Fruit fly (Drosophila melanogaster) whole organism, embryonic: ENCODE data around the gene CG17855.
A peak's percentile ranks its signal among the peaks of the same experiment; 100 is the strongest.

Experiments
- CG10654 ChIP-seq: fragments of 200-800 bp; sonication (Bioruptor generic); optimal IDR thresholded peaks from 2 replicates; lab custom pipeline; 2016; ENCODE audit warnings: missing biosample characterization, missing genetic modification characterization
- CG11398 ChIP-seq: fragments of 200-800 bp; sonication (Bioruptor generic); optimal IDR thresholded peaks from 2 replicates; lab custom pipeline; 2016; ENCODE audit warnings: missing biosample characterization, missing genetic modification characterization
- CG12155 ChIP-seq: fragments of 200-800 bp; sonication (Bioruptor generic); optimal IDR thresholded peaks from 3 replicates; lab custom pipeline; 2016; ENCODE audit warnings: missing biosample characterization, missing genetic modification characterization
- CG12744 ChIP-seq: fragments of 200-800 bp; sonication (Bioruptor generic); optimal IDR thresholded peaks from 2 replicates; lab custom pipeline; 2016; ENCODE audit warnings: missing biosample characterization, missing genetic modification characterization
- CG13287 ChIP-seq: fragments of 200-800 bp; sonication (Bioruptor generic); IDR thresholded peaks from 2 replicates; pipeline ENCODE4 v1.3.6; 2022; ENCODE audit warnings: missing biosample characterization, missing genetic modification characterization; ENCODE audit not compliant: partially characterized antibody
- CG14050 ChIP-seq: fragments of 200-800 bp; sonication (Bioruptor generic); IDR thresholded peaks from 3 replicates; pipeline ENCODE4 v1.3.6; 2022; ENCODE audit warnings: missing biosample characterization, missing genetic modification characterization
- CG15696 ChIP-seq: fragments of 200-800 bp; sonication (Bioruptor generic); optimal IDR thresholded peaks from 2 replicates; lab custom pipeline; 2019; ENCODE audit warnings: missing biosample characterization, mild to moderate bottlenecking, missing genetic modification characterization, moderate library complexity
- CG17912 ChIP-seq: fragments of 200-800 bp; sonication (Bioruptor generic); optimal IDR thresholded peaks from 2 replicates; lab custom pipeline; 2018; ENCODE audit warnings: missing biosample characterization, mild to moderate bottlenecking, missing genetic modification characterization
- CG2116 ChIP-seq: fragments of 200-800 bp; sonication (Bioruptor generic); optimal IDR thresholded peaks from 3 replicates; lab custom pipeline; 2018; ENCODE audit warnings: missing biosample characterization, mild to moderate bottlenecking, missing genetic modification characterization
- CG30020 ChIP-seq: fragments of 200-800 bp; optimal IDR thresholded peaks from 2 replicates; lab custom pipeline; 2019; ENCODE audit warnings: missing biosample characterization, mild to moderate bottlenecking, missing genetic modification characterization, moderate library complexity
- CG31441 ChIP-seq: fragments of 200-800 bp; sonication (Bioruptor generic); IDR thresholded peaks from 2 replicates; pipeline ENCODE4 v1.3.6; 2022; ENCODE audit warnings: missing biosample characterization, missing genetic modification characterization
- CG32767 ChIP-seq: fragments of 200-800 bp; sonication (Bioruptor generic); IDR thresholded peaks from 2 replicates; pipeline ENCODE4 v1.3.6; 2022; ENCODE audit warnings: missing biosample characterization, missing genetic modification characterization
- CG4282 ChIP-seq: fragments of 200-800 bp; sonication (Bioruptor generic); optimal IDR thresholded peaks from 2 replicates; lab custom pipeline; 2016; ENCODE audit warnings: missing biosample characterization, missing genetic modification characterization
- CG4424 ChIP-seq: fragments of 200-800 bp; sonication (Bioruptor generic); optimal IDR thresholded peaks from 3 replicates; lab custom pipeline; 2016; ENCODE audit warnings: missing biosample characterization, missing genetic modification characterization
- CG7357 ChIP-seq: fragments of 200-800 bp; sonication (Bioruptor generic); IDR thresholded peaks from 3 replicates; pipeline ENCODE4 v1.3.6; 2022; ENCODE audit warnings: missing biosample characterization, missing genetic modification characterization
- CG7745 ChIP-seq: fragments of 200-800 bp; sonication (Bioruptor generic); optimal IDR thresholded peaks from 2 replicates; lab custom pipeline; 2018; ENCODE audit warnings: missing biosample characterization, mild to moderate bottlenecking, missing genetic modification characterization, moderate library complexity
- CG7839 ChIP-seq: fragments of 200-800 bp; sonication (Bioruptor generic); optimal IDR thresholded peaks from 3 replicates; lab custom pipeline; 2018; ENCODE audit warnings: missing biosample characterization, mild to moderate bottlenecking, missing genetic modification characterization, moderate library complexity
- CG8089 ChIP-seq: fragments of 200-800 bp; sonication (Bioruptor generic); optimal IDR thresholded peaks from 3 replicates; lab custom pipeline; 2016; ENCODE audit warnings: missing biosample characterization, missing genetic modification characterization
- CG9727 ChIP-seq: fragments of 200-800 bp; sonication (Bioruptor generic); optimal IDR thresholded peaks from 3 replicates; lab custom pipeline; 2017; ENCODE audit warnings: missing biosample characterization, mild to moderate bottlenecking, missing genetic modification characterization
- CG9797 ChIP-seq: fragments of 200-800 bp; sonication (Bioruptor generic); optimal IDR thresholded peaks from 3 replicates; lab custom pipeline; 2018; ENCODE audit warnings: missing biosample characterization, mild to moderate bottlenecking, missing genetic modification characterization
- Elba2 ChIP-seq: fragments of 200-800 bp; sonication (Bioruptor generic); optimal IDR thresholded peaks from 3 replicates; lab custom pipeline; 2016; ENCODE audit warnings: missing biosample characterization, missing genetic modification characterization
- HLHmδ ChIP-seq: fragments of 200-800 bp; sonication (Bioruptor generic); optimal IDR thresholded peaks from 2 replicates; lab custom pipeline; 2018; ENCODE audit warnings: missing biosample characterization, mild to moderate bottlenecking, missing genetic modification characterization, moderate library complexity
- Meics ChIP-seq: fragments of 200-800 bp; sonication (Bioruptor generic); optimal IDR thresholded peaks from 2 replicates; lab custom pipeline; 2017; ENCODE audit warnings: missing biosample characterization, mild to moderate bottlenecking, missing genetic modification characterization
- NC2α ChIP-seq: fragments of 200-800 bp; sonication (Bioruptor generic); optimal IDR thresholded peaks from 2 replicates; lab custom pipeline; 2016; ENCODE audit warnings: missing biosample characterization, missing genetic modification characterization
- NC2β ChIP-seq: fragments of 200-800 bp; sonication (Bioruptor generic); optimal IDR thresholded peaks from 2 replicates; lab custom pipeline; 2016; ENCODE audit warnings: missing biosample characterization, missing genetic modification characterization
- Ptx1 ChIP-seq: fragments of 200-800 bp; sonication (Bioruptor generic); IDR thresholded peaks from 2 replicates; pipeline ENCODE4 v1.3.6; 2022; ENCODE audit warnings: missing biosample characterization, missing genetic modification characterization
- Side ChIP-seq: fragments of 200-800 bp; sonication (Bioruptor generic); optimal IDR thresholded peaks from 2 replicates; lab custom pipeline; 2016; ENCODE audit warnings: missing biosample characterization, missing genetic modification characterization
- Stat92E ChIP-seq, 3 experiments: fragments of >200 bp in 2 of 3; fragments of 200-800 bp in 1 of 3; sonication (Bioruptor generic) in 1 of 3; optimal IDR thresholded peaks; 2 replicates each; lab custom pipeline; 2017 to 2019; ENCODE audit warnings: missing biosample characterization in 3 of 3, missing genetic modification characterization in 3 of 3, mild to moderate bottlenecking in 1 of 3, moderate library complexity in 1 of 3
- abd-A ChIP-seq: fragments of 200-800 bp; sonication (Bioruptor generic); optimal IDR thresholded peaks from 3 replicates; lab custom pipeline; 2019; ENCODE audit warnings: missing biosample characterization, mild to moderate bottlenecking, missing genetic modification characterization, moderate library complexity
- aop ChIP-seq: fragments of 200-800 bp; sonication (Bioruptor generic); IDR thresholded peaks from 2 replicates; pipeline ENCODE4 v1.3.6; 2022; ENCODE audit warnings: missing biosample characterization, missing genetic modification characterization
- az2 ChIP-seq: fragments of 200-800 bp; sonication (Bioruptor generic); optimal IDR thresholded peaks from 3 replicates; lab custom pipeline; 2016; ENCODE audit warnings: missing biosample characterization, missing genetic modification characterization
- bab2 ChIP-seq: fragments of 200-800 bp; sonication (Bioruptor generic); optimal IDR thresholded peaks from 2 replicates; lab custom pipeline; 2016; ENCODE audit warnings: missing biosample characterization, missing genetic modification characterization
- bigmax ChIP-seq: fragments of 200-800 bp; sonication (Bioruptor generic); optimal IDR thresholded peaks from 2 replicates; lab custom pipeline; 2018; ENCODE audit warnings: missing biosample characterization, mild to moderate bottlenecking, missing genetic modification characterization
- bsh ChIP-seq, 2 experiments: fragments of 200-800 bp; sonication (Bioruptor generic); optimal IDR thresholded peaks; 2 replicates each; lab custom pipeline; 2017 to 2018; ENCODE audit warnings: mild to moderate bottlenecking in 2 of 2, missing biosample characterization in 2 of 2, missing genetic modification characterization in 2 of 2, moderate library complexity in 1 of 2
- btn ChIP-seq: fragments of 200-800 bp; sonication (Bioruptor generic); optimal IDR thresholded peaks from 2 replicates; lab custom pipeline; 2016; ENCODE audit warnings: missing biosample characterization, missing genetic modification characterization
- dan ChIP-seq: fragments of 200-800 bp; sonication (Bioruptor generic); IDR thresholded peaks from 2 replicates; pipeline ENCODE4 v1.3.6; 2022; ENCODE audit warnings: missing biosample characterization, missing genetic modification characterization
- dysf ChIP-seq: fragments of 200-800 bp; sonication (Bioruptor generic); IDR thresholded peaks from 3 replicates; pipeline ENCODE4 v1.3.6; 2022; ENCODE audit warnings: missing biosample characterization, missing genetic modification characterization
- fd64A ChIP-seq: fragments of 200-800 bp; sonication (Bioruptor generic); optimal IDR thresholded peaks from 3 replicates; lab custom pipeline; 2018; ENCODE audit warnings: missing biosample characterization, mild to moderate bottlenecking, missing genetic modification characterization
- hbn ChIP-seq: fragments of 200-800 bp; sonication (Bioruptor generic); IDR thresholded peaks from 2 replicates; pipeline ENCODE4 v1.3.6; 2022; ENCODE audit warnings: missing biosample characterization, missing genetic modification characterization; ENCODE audit not compliant: partially characterized antibody
- jigr1 ChIP-seq: fragments of 200-800 bp; sonication (Bioruptor generic); IDR thresholded peaks from 3 replicates; pipeline ENCODE4 v1.3.6; 2022; ENCODE audit warnings: missing biosample characterization, missing genetic modification characterization
- ken ChIP-seq: fragments of 200-800 bp; sonication (Bioruptor generic); IDR thresholded peaks from 3 replicates; pipeline ENCODE4 v1.3.6; 2022; ENCODE audit warnings: missing biosample characterization, missing genetic modification characterization
- lab ChIP-seq: fragments of 200-800 bp; sonication (Bioruptor generic); optimal IDR thresholded peaks from 3 replicates; lab custom pipeline; 2017; ENCODE audit warnings: missing biosample characterization, missing genetic modification characterization, mild to moderate bottlenecking, moderate library complexity, missing genetic modification reagents
- mld ChIP-seq: fragments of 200-800 bp; sonication (Bioruptor generic); IDR thresholded peaks from 3 replicates; pipeline ENCODE4 v1.3.6; 2022; ENCODE audit warnings: missing biosample characterization, missing genetic modification characterization; ENCODE audit not compliant: partially characterized antibody
- nau ChIP-seq: fragments of 200-800 bp; sonication (Bioruptor generic); optimal IDR thresholded peaks from 3 replicates; lab custom pipeline; 2017; ENCODE audit warnings: missing biosample characterization, mild to moderate bottlenecking, missing genetic modification characterization, missing genetic modification reagents
- pho ChIP-seq: fragments of 200-800 bp; sonication (Bioruptor generic); optimal IDR thresholded peaks from 2 replicates; lab custom pipeline; 2016; ENCODE audit warnings: missing biosample characterization, missing genetic modification characterization
- psq ChIP-seq: fragments of 200-800 bp; sonication (Bioruptor generic); optimal IDR thresholded peaks from 2 replicates; lab custom pipeline; 2017; ENCODE audit warnings: missing biosample characterization, missing genetic modification characterization
- scrt ChIP-seq: fragments of 200-800 bp; sonication (Bioruptor generic); optimal IDR thresholded peaks from 2 replicates; lab custom pipeline; 2018; ENCODE audit warnings: missing biosample characterization, mild to moderate bottlenecking, missing genetic modification characterization, moderate library complexity
- sisA ChIP-seq: fragments of 200-800 bp; sonication (Bioruptor generic); IDR thresholded peaks from 2 replicates; pipeline ENCODE4 v1.3.6; 2022; ENCODE audit warnings: missing biosample characterization, missing genetic modification characterization
- tgo ChIP-seq: fragments of 200-800 bp; sonication (Bioruptor generic); IDR thresholded peaks from 3 replicates; pipeline ENCODE4 v1.3.6; 2022; ENCODE audit warnings: missing biosample characterization, missing genetic modification characterization
- usp ChIP-seq: fragments of >200 bp; optimal IDR thresholded peaks from 2 replicates; lab custom pipeline; 2017; ENCODE audit warnings: missing biosample characterization, missing genetic modification characterization
- wor ChIP-seq: fragments of 200-800 bp; sonication (Bioruptor generic); IDR thresholded peaks from 2 replicates; pipeline ENCODE4 v1.3.6; 2022; ENCODE audit warnings: missing biosample characterization, missing genetic modification characterization

CG17855 gene

dm6 chr2L:9490788-9491187, 49.5 kb upstream of the CG17855 start (continued):
- peak; percentile 86 for TF ChIP-seq Meics
- TF ChIP-seq ken (GFP tag; lab: Robert Waterston, UW): no peak; the same call in 2 of the 3 replicates
- no peak for TF ChIP-seq CG12744 (GFP tag; lab: Kevin White, UChicago)
- TF ChIP-seq CG8089 (GFP tag; lab: Kevin White, UChicago): no peak
- TF ChIP-seq bsh (GFP tag; optimal IDR thresholded peaks at IDR 0.05; lab: Kevin White, UChicago): no peak
- TF ChIP-seq mld (GFP tag; lab: Robert Waterston, UW): no peak
- TF ChIP-seq dysf: peak; percentile 55; the same call in 2 of the 3 replicates
- TF ChIP-seq bigmax (GFP tag; lab: Kevin White, UChicago): peak; percentile 20
- TF ChIP-seq lab (GFP tag; lab: Kevin White, UChicago): peak; percentile 90
- peak; percentile 50 for TF ChIP-seq CG4424
- no peak for TF ChIP-seq abd-A
- no peak; the same call in 1 of the 2 replicates for TF ChIP-seq CG13287 (GFP tag; lab: Robert Waterston, UW)
- no peak for TF ChIP-seq CG15696 (tag; lab: Kevin White, UChicago)
- TF ChIP-seq sisA (GFP tag; lab: Robert Waterston, UW): no peak; the same call in 1 of the 2 replicates
- TF ChIP-seq CG30020: no peak
- TF ChIP-seq jigr1 (GFP tag; lab: Robert Waterston, UW): no peak
- TF ChIP-seq Ptx1 (GFP tag; lab: Robert Waterston, UW): peak; percentile 40
- no peak for TF ChIP-seq aop (GFP tag; lab: Robert Waterston, UW)
- no peak for TF ChIP-seq pho (GFP tag; lab: Kevin White, UChicago)
- peak; percentile 29 for TF ChIP-seq CG10654 (GFP tag; lab: Kevin White, UChicago)
- no peak for TF ChIP-seq psq
- peak; percentile 59; the same call in 1 of the 2 replicates for TF ChIP-seq CG31441 (GFP tag; lab: Robert Waterston, UW)
- TF ChIP-seq usp (GFP tag; lab: Kevin White, UChicago): no peak
- no peak for TF ChIP-seq bab2
- no peak for TF ChIP-seq CG9797 (GFP tag; lab: Kevin White, UChicago)
- TF ChIP-seq scrt (GFP tag; lab: Kevin White, UChicago): peak; percentile 72
- peak; percentile 65 for TF ChIP-seq CG17912 (GFP tag; lab: Kevin White, UChicago)
- TF ChIP-seq Stat92E (GFP tag; optimal IDR thresholded peaks at IDR 0.05; lab: Kevin White, UChicago): no peak
- peak; percentile 54; the same call in 2 of the 3 replicates for TF ChIP-seq tgo
- no peak for TF ChIP-seq CG7357 (GFP tag; lab: Robert Waterston, UW)
- TF ChIP-seq CG2116 (GFP tag; lab: Kevin White, UChicago): no peak
- TF ChIP-seq fd64A (GFP tag; lab: Kevin White, UChicago): peak; percentile 57
- no peak for TF ChIP-seq CG7745 (tag; lab: Kevin White, UChicago)
- TF ChIP-seq nau (GFP tag; lab: Kevin White, UChicago): peak; percentile 82
- TF ChIP-seq dan (GFP tag; lab: Robert Waterston, UW): no peak
- TF ChIP-seq HLHmδ: no peak
- no peak for TF ChIP-seq az2 (GFP tag; lab: Kevin White, UChicago)
- TF ChIP-seq CG12155: no peak
- TF ChIP-seq NC2α (GFP tag; lab: Kevin White, UChicago): no peak
- TF ChIP-seq Elba2: no peak
- peak; percentile 50 for TF ChIP-seq CG9727 (GFP tag; lab: Kevin White, UChicago)
- peak; percentile 54 for TF ChIP-seq CG7839 (tag; lab: Kevin White, UChicago)
- TF ChIP-seq NC2β: no peak
- TF ChIP-seq CG32767 (GFP tag; lab: Robert Waterston, UW): no peak
- no peak for TF ChIP-seq hbn
- peak; percentile 61 for TF ChIP-seq CG14050
- no peak for TF ChIP-seq CG11398 (GFP tag; lab: Kevin White, UChicago)
- TF ChIP-seq CG4282 (GFP tag; lab: Kevin White, UChicago): no peak
- TF ChIP-seq btn (GFP tag; lab: Kevin White, UChicago): no peak
- TF ChIP-seq Side (GFP tag; lab: Kevin White, UChicago): peak; percentile 43
- TF ChIP-seq wor (GFP tag; lab: Robert Waterston, UW): no peak
